Fruit fly (Drosophila melanogaster) whole organism, embryonic: Measurements from ENCODE around the gene mbc.

Experiments
- Abd-B ChIP-seq: fragments of 200-800 bp; sonication (Bioruptor generic); optimal IDR thresholded peaks from 2 replicates; lab custom pipeline; 2018; ENCODE audit warnings: missing biosample characterization, mild to moderate bottlenecking, missing genetic modification characterization, moderate library complexity
- Aef1 ChIP-seq: fragments of 200-800 bp; sonication (Bioruptor generic); IDR thresholded peaks from 3 replicates; pipeline ENCODE4 v1.3.6; 2022; ENCODE audit warnings: missing biosample characterization, missing genetic modification characterization
- Atf-2 ChIP-seq: fragments of 200-800 bp; sonication (Bioruptor generic); optimal IDR thresholded peaks from 2 replicates; lab custom pipeline; 2016; ENCODE audit warnings: missing biosample characterization, missing genetic modification characterization
- Atf6 ChIP-seq: fragments of 200-800 bp; sonication (Bioruptor generic); IDR thresholded peaks from 2 replicates; pipeline ENCODE4 v1.3.6; 2022; ENCODE audit warnings: missing biosample characterization, missing genetic modification characterization
- Bgb ChIP-seq: fragments of 200-800 bp; sonication (Bioruptor generic); IDR thresholded peaks from 2 replicates; pipeline ENCODE4 v1.3.6; 2022; ENCODE audit warnings: missing biosample characterization, missing genetic modification characterization; ENCODE audit not compliant: partially characterized antibody
- CG10209 ChIP-seq: fragments of 200-800 bp; sonication (Bioruptor generic); optimal IDR thresholded peaks from 3 replicates; lab custom pipeline; 2017; ENCODE audit warnings: missing biosample characterization, mild to moderate bottlenecking, missing genetic modification characterization, missing genetic modification reagents
- CG12104 ChIP-seq: fragments of 200-800 bp; sonication (Bioruptor generic); optimal IDR thresholded peaks from 3 replicates; lab custom pipeline; 2016; ENCODE audit warnings: missing biosample characterization, missing genetic modification characterization
- CG13287 ChIP-seq: fragments of 200-800 bp; sonication (Bioruptor generic); IDR thresholded peaks from 2 replicates; pipeline ENCODE4 v1.3.6; 2022; ENCODE audit warnings: missing biosample characterization, missing genetic modification characterization; ENCODE audit not compliant: partially characterized antibody
- CG13624 ChIP-seq: fragments of 200-800 bp; sonication (Bioruptor generic); optimal IDR thresholded peaks from 2 replicates; lab custom pipeline; 2016; ENCODE audit warnings: missing biosample characterization, missing genetic modification characterization
- CG1602 ChIP-seq: fragments of 200-800 bp; sonication (Bioruptor generic); optimal IDR thresholded peaks from 3 replicates; lab custom pipeline; 2016; ENCODE audit warnings: missing biosample characterization, missing genetic modification characterization
- CG18476 ChIP-seq: fragments of 200-800 bp; sonication (Bioruptor generic); optimal IDR thresholded peaks from 2 replicates; lab custom pipeline; 2016; ENCODE audit warnings: missing biosample characterization, mild to moderate bottlenecking, missing genetic modification characterization
- CG18619 ChIP-seq: fragments of 200-800 bp; sonication (Bioruptor generic); optimal IDR thresholded peaks from 3 replicates; lab custom pipeline; 2017; ENCODE audit warnings: missing biosample characterization, mild to moderate bottlenecking, missing genetic modification characterization
- CG2889 ChIP-seq: fragments of 200-800 bp; sonication (Bioruptor generic); IDR thresholded peaks from 3 replicates; pipeline ENCODE4 v1.3.6; 2022; ENCODE audit warnings: missing biosample characterization, missing genetic modification characterization
- CG3065 ChIP-seq: fragments of 200-800 bp; sonication (Bioruptor generic); optimal IDR thresholded peaks from 2 replicates; lab custom pipeline; 2016; ENCODE audit warnings: missing biosample characterization, missing genetic modification characterization
- CG33557 ChIP-seq: fragments of 200-800 bp; sonication (Bioruptor generic); optimal IDR thresholded peaks from 2 replicates; lab custom pipeline; 2019; ENCODE audit warnings: missing biosample characterization, mild to moderate bottlenecking, missing genetic modification characterization, moderate library complexity
- CG42726 ChIP-seq: fragments of 200-800 bp; sonication (Bioruptor generic); IDR thresholded peaks from 2 replicates; pipeline ENCODE4 v1.3.6; 2022; ENCODE audit warnings: missing biosample characterization, missing genetic modification characterization; ENCODE audit not compliant: partially characterized antibody
- CG4282 ChIP-seq: fragments of 200-800 bp; sonication (Bioruptor generic); optimal IDR thresholded peaks from 2 replicates; lab custom pipeline; 2016; ENCODE audit warnings: missing biosample characterization, missing genetic modification characterization
- CG4360 ChIP-seq: fragments of 200-800 bp; sonication (Bioruptor generic); IDR thresholded peaks from 2 replicates; pipeline ENCODE4 v1.3.6; 2022; ENCODE audit warnings: missing biosample characterization, missing genetic modification characterization
- CG43689 ChIP-seq: fragments of 200-800 bp; sonication (Bioruptor generic); IDR thresholded peaks from 2 replicates; pipeline ENCODE4 v1.3.6; 2022; ENCODE audit warnings: missing biosample characterization, missing genetic modification characterization
- CG4404 ChIP-seq: fragments of 200-800 bp; sonication (Bioruptor generic); IDR thresholded peaks from 2 replicates; pipeline ENCODE4 v1.3.6; 2022; ENCODE audit warnings: missing biosample characterization, missing genetic modification characterization
- CG6854 ChIP-seq: fragments of 200-800 bp; sonication (Bioruptor generic); optimal IDR thresholded peaks from 3 replicates; lab custom pipeline; 2017; ENCODE audit warnings: missing biosample characterization, mild to moderate bottlenecking, missing genetic modification characterization
- D19B ChIP-seq: fragments of 200-800 bp; sonication (Bioruptor generic); optimal IDR thresholded peaks from 2 replicates; lab custom pipeline; 2017; ENCODE audit warnings: missing biosample characterization, mild to moderate bottlenecking, missing genetic modification characterization
- ERR ChIP-seq: fragments of 200-800 bp; sonication (Bioruptor generic); optimal IDR thresholded peaks from 2 replicates; lab custom pipeline; 2016; ENCODE audit warnings: missing biosample characterization, missing genetic modification characterization
- Eip74EF ChIP-seq, 2 experiments: fragments of 200-800 bp in 1 of 2; fragments of >200 bp in 1 of 2; sonication (Bioruptor generic) in 1 of 2; optimal IDR thresholded peaks; 2 replicates each; lab custom pipeline; 2017 to 2019; ENCODE audit warnings: missing biosample characterization in 2 of 2, missing genetic modification characterization in 2 of 2, mild to moderate bottlenecking in 1 of 2, moderate library complexity in 1 of 2
- Ets97D ChIP-seq: fragments of 200-800 bp; sonication (Bioruptor generic); optimal IDR thresholded peaks from 3 replicates; lab custom pipeline; 2016; ENCODE audit warnings: missing biosample characterization, missing genetic modification characterization
- Gug ChIP-seq: fragments of 200-800 bp; sonication (Bioruptor generic); IDR thresholded peaks from 4 replicates; pipeline ENCODE4 v1.3.6; 2022; ENCODE audit warnings: missing biosample characterization, missing genetic modification characterization
- HLHmδ ChIP-seq: fragments of 200-800 bp; sonication (Bioruptor generic); optimal IDR thresholded peaks from 2 replicates; lab custom pipeline; 2018; ENCODE audit warnings: missing biosample characterization, mild to moderate bottlenecking, missing genetic modification characterization, moderate library complexity
- Kr ChIP-seq: fragments of 200-800 bp; sonication (Bioruptor generic); optimal IDR thresholded peaks from 2 replicates; lab custom pipeline; 2017; ENCODE audit warnings: missing biosample characterization, mild to moderate bottlenecking, missing genetic modification characterization
- MESR4 ChIP-seq: fragments of 200-800 bp; sonication (Bioruptor generic); optimal IDR thresholded peaks from 2 replicates; lab custom pipeline; 2018; ENCODE audit warnings: missing biosample characterization, mild to moderate bottlenecking, missing genetic modification characterization, moderate library complexity
- NFAT ChIP-seq: fragments of 200-800 bp; sonication (Bioruptor generic); IDR thresholded peaks from 2 replicates; pipeline ENCODE4 v1.3.6; 2022; ENCODE audit warnings: missing biosample characterization, missing genetic modification characterization
- Sin3A ChIP-seq: fragments of >200 bp; optimal IDR thresholded peaks from 2 replicates; lab custom pipeline; 2018
- aop ChIP-seq: fragments of 200-800 bp; sonication (Bioruptor generic); IDR thresholded peaks from 2 replicates; pipeline ENCODE4 v1.3.6; 2022; ENCODE audit warnings: missing biosample characterization, missing genetic modification characterization
- bbx ChIP-seq: fragments of 200-800 bp; sonication (Bioruptor generic); IDR thresholded peaks from 2 replicates; pipeline ENCODE4 v1.3.6; 2022; ENCODE audit warnings: missing biosample characterization, missing genetic modification characterization; ENCODE audit not compliant: partially characterized antibody
- ems ChIP-seq: fragments of 200-800 bp; sonication (Bioruptor generic); optimal IDR thresholded peaks from 3 replicates; lab custom pipeline; 2016; ENCODE audit warnings: missing biosample characterization, missing genetic modification characterization
- fd96Cb ChIP-seq: fragments of 200-800 bp; sonication (Bioruptor generic); optimal IDR thresholded peaks from 2 replicates; lab custom pipeline; 2018; ENCODE audit warnings: missing biosample characterization, mild to moderate bottlenecking, missing genetic modification characterization, moderate library complexity
- ftz-f1 ChIP-seq: fragments of 200-800 bp; sonication (Bioruptor generic); optimal IDR thresholded peaks from 2 replicates; lab custom pipeline; 2016; ENCODE audit warnings: missing biosample characterization, missing genetic modification characterization
- gem ChIP-seq: fragments of 200-800 bp; sonication (Bioruptor generic); optimal IDR thresholded peaks from 2 replicates; lab custom pipeline; 2019; ENCODE audit warnings: missing biosample characterization, mild to moderate bottlenecking, missing genetic modification characterization, moderate library complexity
- gfzf ChIP-seq: fragments of 200-800 bp; sonication (Bioruptor generic); optimal IDR thresholded peaks from 2 replicates; lab custom pipeline; 2016; ENCODE audit warnings: missing biosample characterization, mild to moderate bottlenecking, missing genetic modification characterization, moderate library complexity
- gsb-n ChIP-seq: fragments of 200-800 bp; sonication (Bioruptor generic); optimal IDR thresholded peaks from 3 replicates; lab custom pipeline; 2018; ENCODE audit warnings: missing biosample characterization, mild to moderate bottlenecking, missing genetic modification characterization
- hbn ChIP-seq: fragments of 200-800 bp; sonication (Bioruptor generic); IDR thresholded peaks from 2 replicates; pipeline ENCODE4 v1.3.6; 2022; ENCODE audit warnings: missing biosample characterization, missing genetic modification characterization; ENCODE audit not compliant: partially characterized antibody
- kay ChIP-seq: fragments of 200-800 bp; sonication (Bioruptor generic); optimal IDR thresholded peaks from 2 replicates; lab custom pipeline; 2016; ENCODE audit warnings: missing biosample characterization, missing genetic modification characterization
- pros ChIP-seq: fragments of 200-800 bp; sonication (Bioruptor generic); optimal IDR thresholded peaks from 3 replicates; lab custom pipeline; 2019; ENCODE audit warnings: missing biosample characterization, mild to moderate bottlenecking, missing genetic modification characterization, moderate library complexity
- run ChIP-seq: fragments of 200-800 bp; sonication (Bioruptor generic); optimal IDR thresholded peaks from 3 replicates; lab custom pipeline; 2018; ENCODE audit warnings: missing biosample characterization, mild to moderate bottlenecking, missing genetic modification characterization
- sens ChIP-seq: fragments of 200-800 bp; sonication (Bioruptor generic); peaks from one replicate; lab custom pipeline; 2016; ENCODE audit warnings: missing biosample characterization, missing genetic modification characterization
- slbo ChIP-seq: fragments of 200-800 bp; sonication (Bioruptor generic); IDR thresholded peaks from 2 replicates; pipeline ENCODE4 v1.3.6; 2022; ENCODE audit warnings: missing biosample characterization, missing genetic modification characterization
- slp2 ChIP-seq: fragments of 200-800 bp; sonication (Bioruptor generic); optimal IDR thresholded peaks from 2 replicates; lab custom pipeline; 2016; ENCODE audit warnings: missing biosample characterization, missing genetic modification characterization
- stc ChIP-seq: fragments of 200-800 bp; sonication (Bioruptor generic); IDR thresholded peaks from 2 replicates; pipeline ENCODE4 v1.3.6; 2022; ENCODE audit warnings: missing biosample characterization, missing genetic modification characterization
- trem ChIP-seq: fragments of 200-800 bp; optimal IDR thresholded peaks from 3 replicates; lab custom pipeline; 2019; ENCODE audit warnings: missing biosample characterization, mild to moderate bottlenecking, missing genetic modification characterization, moderate library complexity
- usp ChIP-seq: fragments of >200 bp; optimal IDR thresholded peaks from 2 replicates; lab custom pipeline; 2017; ENCODE audit warnings: missing biosample characterization, missing genetic modification characterization
- wdn ChIP-seq: fragments of 200-800 bp; sonication (Bioruptor generic); IDR thresholded peaks from 2 replicates; pipeline ENCODE4 v1.3.6; 2022; ENCODE audit warnings: missing biosample characterization, missing genetic modification characterization

mbc gene

DNA sequence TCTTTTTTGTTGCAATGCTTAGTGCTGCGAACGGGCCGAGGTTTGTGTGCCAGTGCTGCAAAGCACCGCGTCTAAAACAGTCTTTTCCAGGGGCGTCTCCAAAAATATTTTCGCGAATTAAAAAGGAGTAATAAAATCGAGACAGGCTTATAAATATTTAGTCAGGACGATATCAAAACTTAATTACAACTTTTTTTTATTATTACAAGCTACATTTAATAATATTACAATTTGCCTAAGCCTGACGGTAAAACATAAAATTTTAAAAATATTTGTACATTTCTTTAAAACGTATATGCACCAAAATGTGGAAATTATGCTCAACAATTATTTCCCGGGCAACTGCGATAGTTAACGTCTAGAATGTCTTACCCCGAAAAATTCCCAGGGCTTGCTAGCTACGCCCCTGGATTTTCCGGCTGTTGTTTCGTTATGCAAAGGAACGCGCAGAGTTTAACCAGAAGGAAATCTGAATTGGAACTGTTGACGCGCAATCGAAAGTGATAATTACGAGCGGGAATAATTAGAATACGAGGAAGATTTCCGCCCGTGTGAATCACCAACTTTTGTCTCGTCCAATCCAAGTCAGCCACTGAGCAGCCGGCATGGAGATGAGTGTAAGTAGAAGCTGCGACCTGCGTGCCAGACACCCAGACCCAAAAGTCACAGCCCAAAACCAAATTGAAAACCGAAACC is 23.5 kb upstream of the mbc start, which contains the start of the genes PTPMT1 and Hrd3 (continued):
- peak; percentile 97 for TF ChIP-seq slp2 (GFP tag; lab: Kevin White, UChicago)
- no peak; the same call in none of the 2 replicates for TF ChIP-seq NFAT (GFP tag; lab: Robert Waterston, UW)
- peak; percentile 95 for TF ChIP-seq run (tag; lab: Kevin White, UChicago)
- peak; percentile 90 for TF ChIP-seq CG4282 (GFP tag; lab: Kevin White, UChicago)
- peak; percentile 84 for TF ChIP-seq ftz-f1 (GFP tag; lab: Kevin White, UChicago)
- TF ChIP-seq CG12104 (GFP tag; lab: Kevin White, UChicago) = peak; percentile 99
- TF ChIP-seq CG13624 = peak; percentile 98
- peak; percentile 99 for TF ChIP-seq CG18619
- TF ChIP-seq gem = peak; percentile 99
- peak; percentile 95 for TF ChIP-seq trem
- TF ChIP-seq wdn = peak; percentile 89
- peak; percentile 97 for TF ChIP-seq CG6854 (GFP tag; lab: Kevin White, UChicago)
- TF ChIP-seq fd96Cb = peak; percentile 99
- TF ChIP-seq slbo (GFP tag; lab: Robert Waterston, UW) = peak; percentile 98
- TF ChIP-seq CG18476 = peak; percentile 99
- peak; percentile 83 for TF ChIP-seq ERR
- peak; percentile 48; the same call in 1 of the 2 replicates for TF ChIP-seq bbx (GFP tag; lab: Robert Waterston, UW)
- TF ChIP-seq aop = 0 out of 2 replicates have a peak, but pooled peaks have one; percentile 27
- peak; percentile 99 for TF ChIP-seq CG10209 (GFP tag; lab: Kevin White, UChicago)
- no peak for TF ChIP-seq HLHmδ (GFP tag; lab: Kevin White, UChicago)
- peak; percentile 84 for TF ChIP-seq Kr (GFP tag; lab: Kevin White, UChicago)
- peak; percentile 98 for TF ChIP-seq CG33557 (GFP tag; lab: Kevin White, UChicago)
- peak; percentile 95 for TF ChIP-seq Aef1
- peak; percentile 82 for TF ChIP-seq CG43689 (GFP tag; lab: Robert Waterston, UW)
- peak; percentile 92 for TF ChIP-seq stc (GFP tag; lab: Robert Waterston, UW)
- no peak for TF ChIP-seq CG42726 (GFP tag; lab: Robert Waterston, UW)
- TF ChIP-seq gsb-n = peak; percentile 97
- TF ChIP-seq Atf6 (GFP tag; lab: Robert Waterston, UW) = peak; percentile 97
- peak; percentile 97 for TF ChIP-seq Atf-2
- peak in 1 of 2 experiments; percentile 98 for TF ChIP-seq Eip74EF (GFP tag; optimal IDR thresholded peaks at IDR 0.05; lab: Kevin White, UChicago)
- peak; percentile 96 for TF ChIP-seq D19B (GFP tag; lab: Kevin White, UChicago)
- TF ChIP-seq CG2889 = peak; percentile 91
- no peak for TF ChIP-seq Bgb
- no peak for TF ChIP-seq hbn
- TF ChIP-seq kay (GFP tag; lab: Kevin White, UChicago) = peak; percentile 98
- peak; percentile 98 for TF ChIP-seq ems (GFP tag; lab: Kevin White, UChicago)
- peak; percentile 24; the same call in 1 of the 2 replicates for TF ChIP-seq CG13287
- TF ChIP-seq usp (GFP tag; lab: Kevin White, UChicago) = no peak
- peak; percentile 98 for TF ChIP-seq Gug (GFP tag; lab: Robert Waterston, UW)
- peak; percentile 99 for TF ChIP-seq CG1602 (GFP tag; lab: Kevin White, UChicago)
- TF ChIP-seq Abd-B (GFP tag; lab: Kevin White, UChicago) = peak; percentile 99
- peak; percentile 97 for TF ChIP-seq CG4404 (GFP tag; lab: Robert Waterston, UW)
- TF ChIP-seq MESR4 (GFP tag; lab: Kevin White, UChicago) = peak; percentile 29
- peak; percentile 96 for TF ChIP-seq CG3065 (GFP tag; lab: Kevin White, UChicago)
- peak; percentile 100 for TF ChIP-seq sens (GFP tag; lab: Kevin White, UChicago)
- peak; percentile 65 for TF ChIP-seq CG4360 (GFP tag; lab: Robert Waterston, UW)
- peak; percentile 77 for TF ChIP-seq pros (GFP tag; lab: Kevin White, UChicago)
- TF ChIP-seq gfzf (GFP tag; lab: Kevin White, UChicago) = peak; percentile 32
- peak; percentile 92 for TF ChIP-seq Ets97D (GFP tag; lab: Kevin White, UChicago)
- peak; percentile 69 for TF ChIP-seq Sin3A (lab: Kevin White, UChicago)
